Worm (Caenorhabditis elegans): ENCODE results near the gene F09B9.5.

The F09B9.5 gene

ce11 chrX:10141963-10142431 is 12.6 kb upstream of the F09B9.5 start, which contains the start of gene oac-14 (continued):
- TF ChIP-seq rbr-2 (tag; optimal IDR thresholded peaks at IDR 0.05): no peak
- peak; percentile 48 for TF ChIP-seq hlh-30 (tag; optimal IDR thresholded peaks at IDR 0.05; ENCODE audit: insufficient read depth)
- peak; percentile 97 for TF ChIP-seq php-3 (GFP tag; IDR thresholded peaks at IDR 0.05)
- peak in 1 of 2 experiments; percentile 50 for TF ChIP-seq mdl-1 (tag; optimal IDR thresholded peaks at IDR 0.05)
- no peak for TF ChIP-seq ceh-82 (tag; optimal IDR thresholded peaks at IDR 0.05)
- TF ChIP-seq aha-1 (tag): peak; percentile 31
- TF ChIP-seq nhr-11 (tag; optimal IDR thresholded peaks at IDR 0.05): peak; percentile 42

ce11 chrX:10145011-10145410 is 9.6 kb upstream of the F09B9.5 start:
- TF ChIP-seq Y75B8A.6 (GFP tag; IDR thresholded peaks at IDR 0.05) (peak; percentile 74), mxl-3 (GFP tag; optimal IDR thresholded peaks at IDR 0.05) (peak; percentile 56), nhr-10 (tag; optimal IDR thresholded peaks at IDR 0.05) (no peak), zfp-3 (GFP tag; conservative IDR thresholded peaks at IDR 0.05) (no peak), lin-15B (tag; optimal IDR thresholded peaks at IDR 0.05) (no peak), madf-9 (GFP tag; conservative IDR thresholded peaks at IDR 0.05) (peak; percentile 78), sdz-12 (GFP tag; optimal IDR thresholded peaks at IDR 0.05) (peak; percentile 84), nhr-42 (GFP tag; IDR thresholded peaks at IDR 0.05) (peak; percentile 68; the same call in 1 of the 2 replicates), ceh-20 (GFP tag; IDR thresholded peaks at IDR 0.05) (peak; percentile 79), ceh-28 (tag; optimal IDR thresholded peaks at IDR 0.05) (no peak), F44E2.7 (GFP tag; IDR thresholded peaks at IDR 0.05) (peak; percentile 93), ces-1 (GFP tag; optimal IDR thresholded peaks at IDR 0.05) (peak; percentile 5), mxl-2 (GFP tag; conservative IDR thresholded peaks at IDR 0.05) (no peak), ceh-62 (tag; optimal IDR thresholded peaks at IDR 0.05) (no peak), zip-11 (GFP tag; IDR thresholded peaks at IDR 0.05) (no peak), duxl-1 (tag; optimal IDR thresholded peaks at IDR 0.05; ENCODE audit: poor library complexity) (peak; percentile 85), lim-7 (GFP tag; IDR thresholded peaks at IDR 0.05) (peak; percentile 90), T26A8.4 (GFP tag; IDR thresholded peaks at IDR 0.05) (peak; percentile 84), snpc-4 (tag; optimal IDR thresholded peaks at IDR 0.05) (no peak), egl-43 (GFP tag; IDR thresholded peaks at IDR 0.05) (peak; percentile 94), Y48G9A.11 (GFP tag; IDR thresholded peaks at IDR 0.05) (no peak; the same call in 1 of the 2 replicates), dmd-9 (GFP tag; IDR thresholded peaks at IDR 0.05) (peak; percentile 84), madf-5 (GFP tag; IDR thresholded peaks at IDR 0.05) (peak; percentile 19 to 34; a peak in 1 of 4 replicates), skn-1 (tag; optimal IDR thresholded peaks at IDR 0.05) (no peak), saeg-2 (GFP tag; IDR thresholded peaks at IDR 0.05) (0 out of 2 replicates have a peak, but pooled peaks have one; percentile 24), ceh-32 (tag; optimal IDR thresholded peaks at IDR 0.05; ENCODE audit: poor library complexity) (peak; percentile 58), aha-1 (tag) (peak; percentile 99), attf-4 (tag; optimal IDR thresholded peaks at IDR 0.05) (no peak), lin-1 (GFP tag; IDR thresholded peaks at IDR 0.05) (peak; percentile 75), ceh-82 (tag; optimal IDR thresholded peaks at IDR 0.05) (no peak), set-16 (GFP tag; IDR thresholded peaks at IDR 0.05) (peak; percentile 26; the same call in 1 of the 2 replicates), ctbp-1 (GFP tag; IDR thresholded peaks at IDR 0.05) (peak; percentile 77; the same call in 1 of the 2 replicates), nhr-25 (tag; optimal IDR thresholded peaks at IDR 0.05; ENCODE audit: borderline replicate concordance, insufficient read depth) (peak; percentile 20), daf-8 (GFP tag; IDR thresholded peaks at IDR 0.05) (0 out of 2 replicates have a peak, but pooled peaks have one; percentile 50), cey-2 (tag; optimal IDR thresholded peaks at IDR 0.05; ENCODE audit: borderline replicate concordance, insufficient read depth) (no peak), snpc-1.2 (GFP tag; IDR thresholded peaks at IDR 0.05) (peak; percentile 88), F37D6.2 (tag; optimal IDR thresholded peaks at IDR 0.05) (peak; percentile 68), Y5F2A.4 (GFP tag; optimal IDR thresholded peaks at IDR 0.05) (peak; percentile 55), lir-3 (tag; optimal IDR thresholded peaks at IDR 0.05) (peak; percentile 85), nhr-111 (GFP tag; optimal IDR thresholded peaks at IDR 0.05) (peak; percentile 76), F26F4.8 (GFP tag; conservative IDR thresholded peaks at IDR 0.05) (peak; percentile 73; the same call in 1 of the 2 replicates), hif-1 (tag; optimal IDR thresholded peaks at IDR 0.05) (peak in 1 of 2 experiments; percentile 6), ztf-11 (tag; optimal IDR thresholded peaks at IDR 0.05) (no peak)

Measured in whole organism, L4 larva.